Fruit fly (Drosophila melanogaster) whole organism, embryonic: Measurements from ENCODE around the gene CG13601.

Experiments used
- Adf1 ChIP-seq: fragments of 200-800 bp; sonication (Bioruptor generic); IDR thresholded peaks from 2 replicates; pipeline ENCODE4 v1.3.6; 2022; ENCODE audit warnings: missing biosample characterization, missing genetic modification characterization
- Bgb ChIP-seq: fragments of 200-800 bp; sonication (Bioruptor generic); IDR thresholded peaks from 2 replicates; pipeline ENCODE4 v1.3.6; 2022; ENCODE audit warnings: missing biosample characterization, missing genetic modification characterization; ENCODE audit not compliant: partially characterized antibody
- BtbVII ChIP-seq: fragments of 200-800 bp; sonication (Bioruptor generic); optimal IDR thresholded peaks from 3 replicates; lab custom pipeline; 2017; ENCODE audit warnings: missing biosample characterization, mild to moderate bottlenecking, missing genetic modification characterization
- CG1024 ChIP-seq: fragments of 200-800 bp; sonication (Bioruptor generic); IDR thresholded peaks from 2 replicates; pipeline ENCODE4 v1.3.6; 2022; ENCODE audit warnings: missing biosample characterization, missing genetic modification characterization
- CG10979 ChIP-seq: fragments of 200-800 bp; sonication (Bioruptor generic); optimal IDR thresholded peaks from 2 replicates; lab custom pipeline; 2018; ENCODE audit warnings: missing biosample characterization, mild to moderate bottlenecking, missing genetic modification characterization, moderate library complexity
- CG11560 ChIP-seq: fragments of 200-800 bp; sonication (Bioruptor generic); IDR thresholded peaks from 3 replicates; pipeline ENCODE4 v1.3.6; 2022; ENCODE audit warnings: missing biosample characterization, missing genetic modification characterization
- CG12104 ChIP-seq: fragments of 200-800 bp; sonication (Bioruptor generic); optimal IDR thresholded peaks from 3 replicates; lab custom pipeline; 2016; ENCODE audit warnings: missing biosample characterization, missing genetic modification characterization
- CG15514 ChIP-seq: fragments of 200-800 bp; sonication (Bioruptor generic); optimal IDR thresholded peaks from 3 replicates; lab custom pipeline; 2017; ENCODE audit warnings: missing biosample characterization, missing genetic modification characterization, mild to moderate bottlenecking, moderate library complexity, missing genetic modification reagents
- CG17359 ChIP-seq: fragments of 200-800 bp; sonication (Bioruptor generic); optimal IDR thresholded peaks from 3 replicates; lab custom pipeline; 2018; ENCODE audit warnings: missing biosample characterization, mild to moderate bottlenecking, missing genetic modification characterization, moderate library complexity
- CG17612 ChIP-seq: fragments of 200-800 bp; sonication (Bioruptor generic); IDR thresholded peaks from 2 replicates; pipeline ENCODE4 v1.3.6; 2022; ENCODE audit warnings: missing biosample characterization, missing genetic modification characterization
- CG18764 ChIP-seq: fragments of 200-800 bp; sonication (Bioruptor generic); optimal IDR thresholded peaks from 3 replicates; lab custom pipeline; 2016; ENCODE audit warnings: missing biosample characterization, missing genetic modification characterization
- CG31441 ChIP-seq: fragments of 200-800 bp; sonication (Bioruptor generic); IDR thresholded peaks from 2 replicates; pipeline ENCODE4 v1.3.6; 2022; ENCODE audit warnings: missing biosample characterization, missing genetic modification characterization
- CG3407 ChIP-seq: fragments of 200-800 bp; sonication (Bioruptor generic); optimal IDR thresholded peaks from 2 replicates; lab custom pipeline; 2018; ENCODE audit warnings: missing biosample characterization, mild to moderate bottlenecking, missing genetic modification characterization
- CG34376 ChIP-seq: fragments of 200-800 bp; sonication (Bioruptor generic); optimal IDR thresholded peaks from 2 replicates; lab custom pipeline; 2018; ENCODE audit warnings: missing biosample characterization, mild to moderate bottlenecking, missing genetic modification characterization
- CG4282 ChIP-seq: fragments of 200-800 bp; sonication (Bioruptor generic); optimal IDR thresholded peaks from 2 replicates; lab custom pipeline; 2016; ENCODE audit warnings: missing biosample characterization, missing genetic modification characterization
- CG4328 ChIP-seq: fragments of 200-800 bp; sonication (Bioruptor generic); optimal IDR thresholded peaks from 3 replicates; lab custom pipeline; 2017; ENCODE audit warnings: missing biosample characterization, missing genetic modification reagents, missing genetic modification characterization
- CG43689 ChIP-seq: fragments of 200-800 bp; sonication (Bioruptor generic); IDR thresholded peaks from 2 replicates; pipeline ENCODE4 v1.3.6; 2022; ENCODE audit warnings: missing biosample characterization, missing genetic modification characterization
- CG6254 ChIP-seq: fragments of 200-800 bp; sonication (Bioruptor generic); optimal IDR thresholded peaks from 3 replicates; lab custom pipeline; 2017; ENCODE audit warnings: mild to moderate bottlenecking, missing biosample characterization, missing genetic modification reagents, missing genetic modification characterization
- CG7357 ChIP-seq: fragments of 200-800 bp; sonication (Bioruptor generic); IDR thresholded peaks from 3 replicates; pipeline ENCODE4 v1.3.6; 2022; ENCODE audit warnings: missing biosample characterization, missing genetic modification characterization
- CG7745 ChIP-seq: fragments of 200-800 bp; sonication (Bioruptor generic); optimal IDR thresholded peaks from 2 replicates; lab custom pipeline; 2018; ENCODE audit warnings: missing biosample characterization, mild to moderate bottlenecking, missing genetic modification characterization, moderate library complexity
- CG7839 ChIP-seq: fragments of 200-800 bp; sonication (Bioruptor generic); optimal IDR thresholded peaks from 3 replicates; lab custom pipeline; 2018; ENCODE audit warnings: missing biosample characterization, mild to moderate bottlenecking, missing genetic modification characterization, moderate library complexity
- CG8924 ChIP-seq: fragments of 200-800 bp; optimal IDR thresholded peaks from 3 replicates; lab custom pipeline; 2019; ENCODE audit warnings: missing biosample characterization, mild to moderate bottlenecking, missing genetic modification characterization, moderate library complexity
- CG9609 ChIP-seq: fragments of 200-800 bp; sonication (Bioruptor generic); optimal IDR thresholded peaks from 3 replicates; lab custom pipeline; 2016; ENCODE audit warnings: missing biosample characterization, missing genetic modification characterization
- CG9797 ChIP-seq: fragments of 200-800 bp; sonication (Bioruptor generic); optimal IDR thresholded peaks from 3 replicates; lab custom pipeline; 2018; ENCODE audit warnings: missing biosample characterization, mild to moderate bottlenecking, missing genetic modification characterization
- Dip3 ChIP-seq: fragments of 200-800 bp; sonication (Bioruptor generic); optimal IDR thresholded peaks from 3 replicates; lab custom pipeline; 2016; ENCODE audit warnings: missing biosample characterization, missing genetic modification characterization
- Lhr ChIP-seq: fragments of 200-800 bp; sonication (Bioruptor generic); optimal IDR thresholded peaks from 3 replicates; lab custom pipeline; 2017; ENCODE audit warnings: mild to moderate bottlenecking, missing biosample characterization, missing genetic modification reagents, missing genetic modification characterization
- MBD-R2 ChIP-seq: fragments of 200-800 bp; sonication (Bioruptor generic); IDR thresholded peaks from 2 replicates; pipeline ENCODE4 v1.3.6; 2022; ENCODE audit warnings: missing biosample characterization, missing genetic modification characterization
- NFAT ChIP-seq: fragments of 200-800 bp; sonication (Bioruptor generic); IDR thresholded peaks from 2 replicates; pipeline ENCODE4 v1.3.6; 2022; ENCODE audit warnings: missing biosample characterization, missing genetic modification characterization
- Sin3A ChIP-seq: fragments of >200 bp; optimal IDR thresholded peaks from 2 replicates; lab custom pipeline; 2018
- Vsx1 ChIP-seq: fragments of 200-800 bp; sonication (Bioruptor generic); optimal IDR thresholded peaks from 2 replicates; lab custom pipeline; 2017; ENCODE audit warnings: missing biosample characterization, mild to moderate bottlenecking, missing genetic modification characterization, missing genetic modification reagents
- aop ChIP-seq: fragments of 200-800 bp; sonication (Bioruptor generic); IDR thresholded peaks from 2 replicates; pipeline ENCODE4 v1.3.6; 2022; ENCODE audit warnings: missing biosample characterization, missing genetic modification characterization
- az2 ChIP-seq: fragments of 200-800 bp; sonication (Bioruptor generic); optimal IDR thresholded peaks from 3 replicates; lab custom pipeline; 2016; ENCODE audit warnings: missing biosample characterization, missing genetic modification characterization
- crc ChIP-seq: fragments of 200-800 bp; sonication (Bioruptor generic); optimal IDR thresholded peaks from 2 replicates; lab custom pipeline; 2016; ENCODE audit warnings: missing biosample characterization, missing genetic modification characterization
- crp ChIP-seq, 2 experiments: fragments of 200-800 bp; sonication (Bioruptor generic); optimal IDR thresholded peaks; 2 replicates in 1 of 2; 3 replicates in 1 of 2; lab custom pipeline; 2017; ENCODE audit warnings: missing biosample characterization in 2 of 2, missing genetic modification characterization in 2 of 2, mild to moderate bottlenecking in 1 of 2, moderate library complexity in 1 of 2
- danr ChIP-seq: fragments of 200-800 bp; sonication (Bioruptor generic); IDR thresholded peaks from 2 replicates; pipeline ENCODE4 v1.3.6; 2022; ENCODE audit warnings: missing biosample characterization, missing genetic modification characterization
- dati ChIP-seq: fragments of 200-800 bp; sonication (Bioruptor generic); IDR thresholded peaks from 2 replicates; pipeline ENCODE4 v1.3.6; 2022; ENCODE audit warnings: missing biosample characterization, missing genetic modification characterization
- ham ChIP-seq: fragments of 200-800 bp; sonication (Bioruptor generic); IDR thresholded peaks from 2 replicates; pipeline ENCODE4 v1.3.6; 2022; ENCODE audit warnings: missing biosample characterization, missing genetic modification characterization
- hb ChIP-seq: fragments of 200-800 bp; sonication (Bioruptor generic); IDR thresholded peaks from 3 replicates; pipeline ENCODE4 v1.3.6; 2022; ENCODE audit warnings: missing biosample characterization, missing genetic modification characterization; ENCODE audit not compliant: partially characterized antibody
- ind ChIP-seq: fragments of 200-800 bp; sonication (Bioruptor generic); optimal IDR thresholded peaks from 3 replicates; lab custom pipeline; 2016; ENCODE audit warnings: missing biosample characterization, missing genetic modification characterization
- maf-S ChIP-seq: fragments of 200-800 bp; sonication (Bioruptor generic); optimal IDR thresholded peaks from 2 replicates; lab custom pipeline; 2016; ENCODE audit warnings: missing biosample characterization, missing genetic modification characterization
- nau ChIP-seq: fragments of 200-800 bp; sonication (Bioruptor generic); optimal IDR thresholded peaks from 3 replicates; lab custom pipeline; 2017; ENCODE audit warnings: missing biosample characterization, mild to moderate bottlenecking, missing genetic modification characterization, missing genetic modification reagents
- nerfin-2 ChIP-seq: fragments of 200-800 bp; sonication (Bioruptor generic); IDR thresholded peaks from 2 replicates; pipeline ENCODE4 v1.3.6; 2022; ENCODE audit warnings: missing biosample characterization, missing genetic modification characterization; ENCODE audit not compliant: partially characterized antibody
- peb ChIP-seq: fragments of 200-800 bp; sonication (Bioruptor generic); IDR thresholded peaks from 2 replicates; pipeline ENCODE4 v1.3.6; 2022; ENCODE audit warnings: missing biosample characterization, missing genetic modification characterization
- pfk ChIP-seq: fragments of 200-800 bp; sonication (Bioruptor generic); optimal IDR thresholded peaks from 2 replicates; lab custom pipeline; 2018; ENCODE audit warnings: missing biosample characterization, mild to moderate bottlenecking, missing genetic modification characterization, moderate library complexity
- pum ChIP-seq: fragments of 200-800 bp; sonication (Bioruptor generic); optimal IDR thresholded peaks from 2 replicates; lab custom pipeline; 2016; ENCODE audit warnings: missing biosample characterization, missing genetic modification characterization
- sisA ChIP-seq: fragments of 200-800 bp; sonication (Bioruptor generic); IDR thresholded peaks from 2 replicates; pipeline ENCODE4 v1.3.6; 2022; ENCODE audit warnings: missing biosample characterization, missing genetic modification characterization
- sob ChIP-seq: fragments of 200-800 bp; sonication (Bioruptor generic); IDR thresholded peaks from 2 replicates; pipeline ENCODE4 v1.3.6; 2022; ENCODE audit warnings: missing biosample characterization, missing genetic modification characterization
- ssp ChIP-seq: fragments of 200-800 bp; sonication (Bioruptor generic); IDR thresholded peaks from 2 replicates; pipeline ENCODE4 v1.3.6; 2022; ENCODE audit warnings: missing biosample characterization, missing genetic modification characterization
- tin ChIP-seq: fragments of 200-800 bp; sonication (Bioruptor generic); optimal IDR thresholded peaks from 3 replicates; lab custom pipeline; 2016; ENCODE audit warnings: missing biosample characterization, missing genetic modification characterization

The CG13601 gene

DNA sequence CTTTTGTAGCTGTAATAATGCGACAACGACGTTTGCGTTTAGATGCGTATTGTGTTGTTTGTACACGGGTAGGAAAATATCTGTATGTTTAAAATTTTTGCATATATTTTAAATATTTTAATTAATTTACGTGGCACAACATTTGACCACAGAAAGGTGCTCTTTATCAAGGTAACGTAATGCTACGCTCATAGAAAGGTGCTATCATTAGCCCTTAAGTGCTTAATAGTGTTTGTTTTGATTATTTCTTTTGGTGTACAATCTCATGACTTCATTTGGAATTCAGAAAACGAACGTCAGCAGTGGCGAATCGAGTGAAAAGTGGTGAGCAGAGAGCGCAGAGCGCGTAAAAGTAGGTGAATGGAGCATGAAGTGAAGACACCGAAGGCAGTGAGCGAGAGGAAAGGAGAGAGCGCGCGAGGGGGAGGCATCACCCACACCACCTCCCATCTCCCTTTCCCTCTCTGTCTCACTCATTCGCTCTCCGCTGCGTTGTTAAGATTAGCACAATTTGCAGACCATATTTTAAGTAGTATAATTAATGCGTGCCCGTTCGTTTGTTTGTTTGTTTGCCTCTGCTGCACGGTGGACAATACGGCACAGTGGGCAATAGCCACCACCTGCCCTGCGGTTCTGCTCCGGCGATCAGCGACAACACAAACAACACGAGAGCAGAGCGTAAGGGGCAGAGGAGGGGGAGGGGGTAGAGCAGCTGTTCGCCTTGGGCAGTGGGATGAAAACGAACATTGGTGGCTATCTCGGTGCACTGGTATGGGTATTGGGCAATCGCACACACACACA, 5.5 kb downstream of the CG13601 start (continued):
- peak; percentile 26 for TF ChIP-seq CG15514 (GFP tag; lab: Kevin White, UChicago)
- peak; percentile 57 for TF ChIP-seq CG17359 (tag; lab: Kevin White, UChicago)
- peak; percentile 48 for TF ChIP-seq az2 (GFP tag; lab: Kevin White, UChicago)
- TF ChIP-seq danr: no peak
- no peak for TF ChIP-seq CG6254
- TF ChIP-seq CG1024 (GFP tag; lab: Robert Waterston, UW): no peak; the same call in 1 of the 2 replicates
- TF ChIP-seq CG7839 (tag; lab: Kevin White, UChicago): peak; percentile 60
- TF ChIP-seq maf-S (GFP tag; lab: Kevin White, UChicago): no peak
- TF ChIP-seq CG11560: no peak
- no peak for TF ChIP-seq CG18764 (GFP tag; lab: Kevin White, UChicago)
- TF ChIP-seq CG7745 (tag; lab: Kevin White, UChicago): no peak
- no peak for TF ChIP-seq crc (GFP tag; lab: Kevin White, UChicago)
- TF ChIP-seq Sin3A (lab: Kevin White, UChicago): no peak
- TF ChIP-seq BtbVII (GFP tag; lab: Kevin White, UChicago): no peak
- peak; percentile 46 for TF ChIP-seq ind (GFP tag; lab: Kevin White, UChicago)
- TF ChIP-seq hb: no peak
- TF ChIP-seq Bgb (GFP tag; lab: Robert Waterston, UW): no peak; the same call in 1 of the 2 replicates
- TF ChIP-seq CG9797 (GFP tag; lab: Kevin White, UChicago): no peak
- TF ChIP-seq Vsx1: no peak
- TF ChIP-seq aop (GFP tag; lab: Robert Waterston, UW): no peak
- peak; percentile 3 for TF ChIP-seq Dip3
- no peak for TF ChIP-seq Lhr (GFP tag; lab: Kevin White, UChicago)
- TF ChIP-seq pfk (GFP tag; lab: Kevin White, UChicago): peak; percentile 8
- TF ChIP-seq dati: no peak
- 0 out of 2 replicates have a peak, but pooled peaks have one; percentile 11 for TF ChIP-seq CG17612
- no peak for TF ChIP-seq CG9609
- no peak for TF ChIP-seq pum (GFP tag; lab: Kevin White, UChicago)
- TF ChIP-seq sob (GFP tag; lab: Robert Waterston, UW): peak; percentile 30; the same call in 1 of the 2 replicates
- TF ChIP-seq CG12104 (GFP tag; lab: Kevin White, UChicago): peak; percentile 5
- peak; percentile 35 for TF ChIP-seq CG4328 (GFP tag; lab: Kevin White, UChicago)
- TF ChIP-seq CG8924 (tag; lab: Kevin White, UChicago): no peak
- TF ChIP-seq crp (GFP tag; optimal IDR thresholded peaks at IDR 0.05; lab: Kevin White, UChicago): peak in 1 of 2 experiments; percentile 79
- peak; percentile 49 for TF ChIP-seq sisA (GFP tag; lab: Robert Waterston, UW)
- TF ChIP-seq CG3407 (GFP tag; lab: Kevin White, UChicago): peak; percentile 21
- no peak for TF ChIP-seq CG43689 (GFP tag; lab: Robert Waterston, UW)
- TF ChIP-seq CG4282: no peak
- TF ChIP-seq tin (GFP tag; lab: Kevin White, UChicago): no peak
- TF ChIP-seq NFAT (GFP tag; lab: Robert Waterston, UW): no peak; the same call in 1 of the 2 replicates
- TF ChIP-seq CG10979 (tag; lab: Kevin White, UChicago): peak; percentile 27
- peak; percentile 32 for TF ChIP-seq CG34376 (GFP tag; lab: Kevin White, UChicago)
- no peak for TF ChIP-seq nerfin-2 (GFP tag; lab: Robert Waterston, UW)
- no peak for TF ChIP-seq ssp (GFP tag; lab: Robert Waterston, UW)
- TF ChIP-seq ham: no peak
- TF ChIP-seq CG7357 (GFP tag; lab: Robert Waterston, UW): no peak
- 0 out of 2 replicates have a peak, but pooled peaks have one; percentile 17 for TF ChIP-seq CG31441
- TF ChIP-seq MBD-R2 (GFP tag; lab: Robert Waterston, UW): peak; percentile 13; the same call in 1 of the 2 replicates
- peak; percentile 40; the same call in 1 of the 2 replicates for TF ChIP-seq Adf1
- 0 out of 2 replicates have a peak, but pooled peaks have one; percentile 22 for TF ChIP-seq peb (GFP tag; lab: Robert Waterston, UW)
- peak; percentile 90 for TF ChIP-seq nau (GFP tag; lab: Kevin White, UChicago)
